Fruit fly (Drosophila melanogaster) whole organism, wandering third instar larva: ENCODE measurements around the gene Mettl2.

Experiments used
- CG32264 ChIP-seq: fragments of 200-800 bp; sonication (Bioruptor generic); optimal IDR thresholded peaks from 2 replicates; lab custom pipeline; 2016; ENCODE audit warnings: missing biosample characterization, missing genetic modification characterization
- Dif ChIP-seq: fragments of 200-275, 200-300 bp; sonication (Bioruptor generic); optimal IDR thresholded peaks from 2 replicates; lab custom pipeline; 2018; ENCODE audit warnings: missing biosample characterization, missing genetic modification characterization; ENCODE audit not compliant: partially characterized antibody
- N ChIP-seq: fragments of >200 bp; optimal IDR thresholded peaks from 2 replicates; lab custom pipeline; 2018; ENCODE audit warnings: missing biosample characterization, missing external identifiers, missing genetic modification characterization
- dmrt93B ChIP-seq: fragments of 200-800 bp; sonication (Bioruptor generic); optimal IDR thresholded peaks from 2 replicates; lab custom pipeline; 2018; ENCODE audit warnings: missing biosample characterization, mild to moderate bottlenecking, missing genetic modification characterization
- dsf ChIP-seq: sonication (Bioruptor generic); optimal IDR thresholded peaks from 2 replicates; lab custom pipeline; 2016; ENCODE audit warnings: missing biosample characterization, missing genetic modification characterization, borderline replicate concordance
- foxo ChIP-seq, 2 experiments: fragments of 200-800 bp; sonication (Bioruptor generic); optimal IDR thresholded peaks; 2 replicates in 1 of 2; 3 replicates in 1 of 2; lab custom pipeline; 2016 to 2017; ENCODE audit warnings: missing biosample characterization in 2 of 2, missing genetic modification characterization in 2 of 2
- fru ChIP-seq: fragments of 200-800 bp; sonication (Bioruptor generic); optimal IDR thresholded peaks from 3 replicates; lab custom pipeline; 2016; ENCODE audit warnings: missing biosample characterization, mild to moderate bottlenecking, missing genetic modification characterization
- h ChIP-seq: fragments of 200-800 bp; sonication (Bioruptor generic); optimal IDR thresholded peaks from 3 replicates; lab custom pipeline; 2016; ENCODE audit warnings: missing biosample characterization, mild to moderate bottlenecking, missing genetic modification characterization
- lola ChIP-seq: fragments of >200 bp; optimal IDR thresholded peaks from 2 replicates; lab custom pipeline; 2017; ENCODE audit warnings: missing biosample characterization, missing genetic modification characterization
- pan ChIP-seq: fragments of >200 bp; optimal IDR thresholded peaks from 2 replicates; lab custom pipeline; 2017
- psq ChIP-seq: fragments of 200-800 bp; sonication (Bioruptor generic); optimal IDR thresholded peaks from 3 replicates; lab custom pipeline; 2017; ENCODE audit warnings: missing biosample characterization, mild to moderate bottlenecking, missing genetic modification characterization, moderate library complexity
- sv ChIP-seq: fragments of 200-800 bp; sonication (Bioruptor generic); optimal IDR thresholded peaks from 3 replicates; lab custom pipeline; 2016; ENCODE audit warnings: missing biosample characterization, missing genetic modification characterization

DNA sequence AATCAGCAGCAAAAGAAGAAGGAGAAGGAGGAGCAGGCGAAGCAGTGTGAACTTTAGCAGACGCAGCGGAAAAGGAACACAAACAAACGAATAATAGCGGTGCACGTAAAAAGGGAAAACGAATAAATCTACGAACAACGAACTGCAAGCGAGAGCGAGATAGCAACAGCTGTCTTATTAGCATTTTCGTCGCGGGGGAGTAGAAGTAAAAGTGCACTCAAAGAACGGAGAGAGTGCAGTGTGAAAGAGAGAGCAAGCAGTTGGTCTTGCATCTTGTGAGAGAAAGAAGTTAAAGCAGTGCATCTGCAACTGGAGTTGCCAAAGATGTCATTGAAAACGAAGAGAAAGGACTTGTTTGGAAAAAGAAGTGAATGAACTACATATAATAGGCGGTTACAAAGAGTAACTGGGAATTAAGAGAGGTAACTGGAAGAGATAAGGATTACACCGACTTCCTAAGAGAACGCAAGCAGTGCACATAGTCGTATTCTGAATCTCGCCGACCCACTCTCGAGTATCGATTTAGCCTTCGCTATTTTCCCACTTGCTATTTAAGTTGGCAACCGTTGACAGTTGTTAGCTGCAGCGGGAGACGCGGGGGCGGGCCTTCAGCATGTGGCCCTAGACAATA lies 46.1 kb downstream of the Mettl2 start:
- TF ChIP-seq pan: no peak
- peak; percentile 80 for TF ChIP-seq psq (GFP tag; lab: Kevin White, UChicago)
- TF ChIP-seq CG32264 (GFP tag; lab: Kevin White, UChicago): no peak
- no peak for TF ChIP-seq lola (GFP tag; lab: Kevin White, UChicago)
- TF ChIP-seq Dif (GFP tag; lab: Kevin White, UChicago): peak; percentile 24
- TF ChIP-seq fru (GFP tag; lab: Kevin White, UChicago): no peak
- TF ChIP-seq foxo (GFP tag; optimal IDR thresholded peaks at IDR 0.05; lab: Kevin White, UChicago): no peak
- TF ChIP-seq dmrt93B: no peak
- TF ChIP-seq sv (GFP tag; lab: Kevin White, UChicago): no peak
- TF ChIP-seq h (GFP tag; lab: Kevin White, UChicago): no peak
- TF ChIP-seq N (GFP tag; lab: Kevin White, UChicago): no peak
- no peak for TF ChIP-seq dsf
